5 fruit fly cellular contexts compared by ENCODE assay signal in the genomic region with DNA sequence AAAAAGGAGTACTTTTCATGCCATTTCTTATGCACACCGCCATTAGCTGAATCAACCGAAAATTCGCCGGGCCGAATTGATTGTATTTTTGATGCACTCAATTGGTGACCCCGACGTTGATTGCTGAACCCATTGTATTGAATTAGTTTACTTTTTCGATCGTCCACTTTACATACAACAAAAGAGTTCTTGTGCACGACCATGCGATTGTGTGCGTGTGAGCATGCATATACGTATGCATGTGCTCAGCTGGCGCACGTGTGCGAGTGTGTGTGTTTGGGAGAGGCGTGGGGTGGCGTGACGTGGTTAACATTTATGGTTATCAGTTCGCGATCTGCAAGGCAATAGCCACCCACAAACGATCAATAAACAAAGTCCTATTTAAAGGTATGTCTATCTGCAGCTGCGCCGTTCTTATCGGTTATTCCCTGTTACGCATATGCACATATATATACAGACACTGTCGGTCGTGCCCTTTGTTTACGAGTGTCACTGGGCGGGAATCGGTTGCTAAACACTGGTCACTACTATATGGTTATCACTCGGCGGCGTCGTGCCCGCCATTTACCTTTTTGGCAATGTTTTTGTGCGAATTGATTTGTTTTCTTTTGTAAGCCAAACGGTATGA.
A peak's percentile ranks its signal among the peaks of the same experiment; 100 is the strongest.
TF ChIP-seq lines count a peak whose summit lies in the region.

No protein-coding gene starts in this region.

- no peak for TF ChIP-seq CTCF in whole organism, embryonic (GFP tag; optimal IDR thresholded peaks at IDR 0.05; lab: Kevin White, UChicago)

TF ChIP-seq in whole organism, adult, 20 proteins besides CTCF, POLR2A, EP300 and RAD21 (continues in another document):
- TF ChIP-seq CG7101 (tag; optimal IDR thresholded peaks at IDR 0.05; lab: Kevin White, UChicago) (peak; percentile 42), pad (GFP tag; optimal IDR thresholded peaks at IDR 0.05; lab: Kevin White, UChicago) (peak; percentile 45), bab1 (GFP tag; optimal IDR thresholded peaks at IDR 0.05; lab: Kevin White, UChicago) (peak; percentile 86), Crg-1 (GFP tag; optimal IDR thresholded peaks at IDR 0.05; lab: Kevin White, UChicago) (no peak), CG14711 (tag; optimal IDR thresholded peaks at IDR 0.05; lab: Kevin White, UChicago) (no peak), Clk (GFP tag; optimal IDR thresholded peaks at IDR 0.05; lab: Kevin White, UChicago) (no peak), cic (GFP tag; optimal IDR thresholded peaks at IDR 0.05; lab: Kevin White, UChicago) (peak; percentile 93), kay (GFP tag; lab: Kevin White, UChicago; ENCODE audit: borderline replicate concordance) (peak; percentile 89), toe (GFP tag; optimal IDR thresholded peaks at IDR 0.05; lab: Kevin White, UChicago) (no peak), Hr96 (GFP tag; optimal IDR thresholded peaks at IDR 0.05; lab: Kevin White, UChicago) (no peak), tj (GFP tag; optimal IDR thresholded peaks at IDR 0.05; lab: Kevin White, UChicago) (peak; percentile 24), CG11617 (GFP tag; optimal IDR thresholded peaks at IDR 0.05; lab: Kevin White, UChicago) (no peak), CG5204 (GFP tag; optimal IDR thresholded peaks at IDR 0.05; lab: Kevin White, UChicago) (no peak), cnc (optimal IDR thresholded peaks at IDR 0.05; lab: Kevin White, UChicago) (no peak), Mnt (GFP tag; optimal IDR thresholded peaks at IDR 0.05; lab: Kevin White, UChicago) (peak; percentile 96), CG1620 (GFP tag; optimal IDR thresholded peaks at IDR 0.05; lab: Kevin White, UChicago) (peak; percentile 3), CG7045 (GFP tag; optimal IDR thresholded peaks at IDR 0.05; lab: Kevin White, UChicago) (peak; percentile 50)

TF ChIP-seq in whole organism, embryonic, 481 proteins besides CTCF, POLR2A, EP300 and RAD21 (continues in another document):
- TF ChIP-seq CG12942 (GFP tag; optimal IDR thresholded peaks at IDR 0.05; lab: Kevin White, UChicago) (no peak), ci (GFP tag; IDR thresholded peaks at IDR 0.05; lab: Robert Waterston, UW) (no peak), da (GFP tag; optimal IDR thresholded peaks at IDR 0.05; lab: Kevin White, UChicago) (no peak), Camta (GFP tag; optimal IDR thresholded peaks at IDR 0.05; lab: Kevin White, UChicago) (no peak), Bgb (GFP tag; IDR thresholded peaks at IDR 0.05; lab: Robert Waterston, UW; ENCODE audit: partially characterized antibody) (peak; percentile 48; the same call in 1 of the 2 replicates), MBD-R2 (GFP tag; IDR thresholded peaks at IDR 0.05; lab: Robert Waterston, UW) (no peak), CG2199 (GFP tag; IDR thresholded peaks at IDR 0.05; lab: Robert Waterston, UW) (peak; percentile 64; the same call in 2 of the 3 replicates), CG9932 (GFP tag; IDR thresholded peaks at IDR 0.05; lab: Robert Waterston, UW) (no peak), Drgx (GFP tag; IDR thresholded peaks at IDR 0.05; lab: Robert Waterston, UW) (peak; percentile 31; the same call in 1 of the 2 replicates), CG8944 (GFP tag; optimal IDR thresholded peaks at IDR 0.05; lab: Kevin White, UChicago) (no peak), grn (GFP tag; optimal IDR thresholded peaks at IDR 0.05; lab: Kevin White, UChicago) (peak; percentile 87), mirr (GFP tag; optimal IDR thresholded peaks at IDR 0.05; lab: Kevin White, UChicago) (peak; percentile 37), crp (GFP tag; optimal IDR thresholded peaks at IDR 0.05; lab: Kevin White, UChicago) (peak in 1 of 2 experiments; percentile 65), CG4617 (GFP tag; optimal IDR thresholded peaks at IDR 0.05; lab: Kevin White, UChicago; ENCODE audit: borderline replicate concordance) (peak; percentile 30), row (GFP tag; IDR thresholded peaks at IDR 0.05; lab: Robert Waterston, UW) (no peak), BtbVII (GFP tag; optimal IDR thresholded peaks at IDR 0.05; lab: Kevin White, UChicago) (no peak)

TF ChIP-seq in whole organism, prepupa, 60 proteins besides CTCF, POLR2A, EP300 and RAD21 (continues in another document):
- TF ChIP-seq fd59A (GFP tag; optimal IDR thresholded peaks at IDR 0.05; lab: Kevin White, UChicago), result no peak
- no peak; the same call in 1 of the 2 replicates for TF ChIP-seq CG15336 (GFP tag; IDR thresholded peaks at IDR 0.05; lab: Robert Waterston, UW)
- TF ChIP-seq Ets21C (GFP tag; optimal IDR thresholded peaks at IDR 0.05; lab: Kevin White, UChicago), result no peak
- no peak for TF ChIP-seq CG4318 (GFP tag; optimal IDR thresholded peaks at IDR 0.05; lab: Kevin White, UChicago)
- peak; percentile 83 for TF ChIP-seq ss (GFP tag; optimal IDR thresholded peaks at IDR 0.05; lab: Kevin White, UChicago)
- no peak for TF ChIP-seq Met (GFP tag; optimal IDR thresholded peaks at IDR 0.05; lab: Kevin White, UChicago)
- TF ChIP-seq Sox15 (GFP tag; optimal IDR thresholded peaks at IDR 0.05; lab: Kevin White, UChicago), result no peak
- no peak for TF ChIP-seq CG7368 (GFP tag; optimal IDR thresholded peaks at IDR 0.05; lab: Kevin White, UChicago)
- TF ChIP-seq CG6792 (GFP tag; optimal IDR thresholded peaks at IDR 0.05; lab: Kevin White, UChicago), result no peak
- TF ChIP-seq pdm3 (GFP tag; optimal IDR thresholded peaks at IDR 0.05; lab: Kevin White, UChicago), result no peak
- TF ChIP-seq CG31627 (GFP tag; optimal IDR thresholded peaks at IDR 0.05; lab: Kevin White, UChicago), result no peak
- TF ChIP-seq Eip75B (GFP tag; optimal IDR thresholded peaks at IDR 0.05; lab: Kevin White, UChicago), result no peak
- no peak for TF ChIP-seq CG34406 (GFP tag; optimal IDR thresholded peaks at IDR 0.05; lab: Kevin White, UChicago)
- TF ChIP-seq OdsH (GFP tag; optimal IDR thresholded peaks at IDR 0.05; lab: Kevin White, UChicago), result no peak
- no peak for TF ChIP-seq Sox102F (GFP tag; optimal IDR thresholded peaks at IDR 0.05; lab: Kevin White, UChicago)
- no peak for TF ChIP-seq Blimp-1 (GFP tag; optimal IDR thresholded peaks at IDR 0.05; lab: Kevin White, UChicago)
- TF ChIP-seq fkh (GFP tag; optimal IDR thresholded peaks at IDR 0.05; lab: Kevin White, UChicago), result peak; percentile 36
- TF ChIP-seq CG8632 (GFP tag; optimal IDR thresholded peaks at IDR 0.05; lab: Kevin White, UChicago), result peak; percentile 11

TF ChIP-seq in whole organism, pupa, 21 proteins besides CTCF, POLR2A, EP300 and RAD21:
- TF ChIP-seq gl (tag; optimal IDR thresholded peaks at IDR 0.05; lab: Kevin White, UChicago), result no peak
- TF ChIP-seq CG12605 (GFP tag; IDR thresholded peaks at IDR 0.05; lab: Robert Waterston, UW), result 0 out of 2 replicates have a peak, but pooled peaks have one; percentile 14
- no peak for TF ChIP-seq CG8301 (tag; optimal IDR thresholded peaks at IDR 0.05; lab: Kevin White, UChicago)
- TF ChIP-seq Ets98B (GFP tag; IDR thresholded peaks at IDR 0.05; lab: Robert Waterston, UW), result no peak
- TF ChIP-seq fd96Ca (GFP tag; IDR thresholded peaks at IDR 0.05; lab: Robert Waterston, UW), result no peak; the same call in 2 of the 3 replicates
- peak; percentile 93 for TF ChIP-seq EcR (GFP tag; optimal IDR thresholded peaks at IDR 0.05; lab: Kevin White, UChicago)
- TF ChIP-seq Pif1A (GFP tag; optimal IDR thresholded peaks at IDR 0.05; lab: Kevin White, UChicago), result peak; percentile 43
- no peak for TF ChIP-seq D1 (tag; optimal IDR thresholded peaks at IDR 0.05; lab: Kevin White, UChicago)
- TF ChIP-seq CG4496 (GFP tag; IDR thresholded peaks at IDR 0.05; lab: Robert Waterston, UW), result 0 out of 3 replicates have a peak, but pooled peaks have one; percentile 52
- no peak for TF ChIP-seq CG15710 (tag; optimal IDR thresholded peaks at IDR 0.05; lab: Kevin White, UChicago)
- TF ChIP-seq CG14655 (GFP tag; optimal IDR thresholded peaks at IDR 0.05; lab: Kevin White, UChicago), result no peak
- TF ChIP-seq CG32121 (GFP tag; IDR thresholded peaks at IDR 0.05; lab: Robert Waterston, UW), result no peak
- TF ChIP-seq rn (GFP tag; IDR thresholded peaks at IDR 0.05; lab: Robert Waterston, UW), result no peak
- no peak for TF ChIP-seq CG8159 (tag; optimal IDR thresholded peaks at IDR 0.05; lab: Kevin White, UChicago)
- TF ChIP-seq CG34367 (tag; optimal IDR thresholded peaks at IDR 0.05; lab: Kevin White, UChicago), result no peak

TF ChIP-seq in whole organism, wandering third instar larva, 38 proteins besides CTCF, POLR2A, EP300 and RAD21:
- TF ChIP-seq pan (optimal IDR thresholded peaks at IDR 0.05; lab: Kevin White, UChicago) (no peak), Dif (GFP tag; optimal IDR thresholded peaks at IDR 0.05; lab: Kevin White, UChicago; ENCODE audit: partially characterized antibody) (no peak), Hnf4 (GFP tag; optimal IDR thresholded peaks at IDR 0.05; lab: Kevin White, UChicago) (peak; percentile 29), h (GFP tag; optimal IDR thresholded peaks at IDR 0.05; lab: Kevin White, UChicago) (peak; percentile 66), Sp1 (GFP tag; optimal IDR thresholded peaks at IDR 0.05; lab: Kevin White, UChicago) (peak; percentile 14), br (GFP tag; optimal IDR thresholded peaks at IDR 0.05; lab: Kevin White, UChicago) (peak; percentile 2), Rel (GFP tag; optimal IDR thresholded peaks at IDR 0.05; lab: Kevin White, UChicago) (peak; percentile 3), Rel (tag; optimal IDR thresholded peaks at IDR 0.05; lab: Kevin White, UChicago) (peak; percentile 62), foxo (GFP tag; optimal IDR thresholded peaks at IDR 0.05; lab: Kevin White, UChicago) (no peak), woc (GFP tag; optimal IDR thresholded peaks at IDR 0.05; lab: Kevin White, UChicago) (peak; percentile 0), CG9705 (GFP tag; optimal IDR thresholded peaks at IDR 0.05; lab: Kevin White, UChicago) (no peak), N (GFP tag; optimal IDR thresholded peaks at IDR 0.05; lab: Kevin White, UChicago) (peak; percentile 38), sv (GFP tag; optimal IDR thresholded peaks at IDR 0.05; lab: Kevin White, UChicago) (no peak), dsf (GFP tag; optimal IDR thresholded peaks at IDR 0.05; lab: Kevin White, UChicago; ENCODE audit: borderline replicate concordance) (no peak), OdsH (GFP tag; optimal IDR thresholded peaks at IDR 0.05; lab: Kevin White, UChicago) (peak; percentile 43), CrebA (GFP tag; optimal IDR thresholded peaks at IDR 0.05; lab: Kevin White, UChicago; ENCODE audit: borderline replicate concordance) (peak; percentile 87)
